Worm (Caenorhabditis elegans): ENCODE data around the gene C54E10.6.
A peak's percentile ranks its signal among the peaks of the same experiment; 100 is the strongest.

Gene C54E10.6

DNA sequence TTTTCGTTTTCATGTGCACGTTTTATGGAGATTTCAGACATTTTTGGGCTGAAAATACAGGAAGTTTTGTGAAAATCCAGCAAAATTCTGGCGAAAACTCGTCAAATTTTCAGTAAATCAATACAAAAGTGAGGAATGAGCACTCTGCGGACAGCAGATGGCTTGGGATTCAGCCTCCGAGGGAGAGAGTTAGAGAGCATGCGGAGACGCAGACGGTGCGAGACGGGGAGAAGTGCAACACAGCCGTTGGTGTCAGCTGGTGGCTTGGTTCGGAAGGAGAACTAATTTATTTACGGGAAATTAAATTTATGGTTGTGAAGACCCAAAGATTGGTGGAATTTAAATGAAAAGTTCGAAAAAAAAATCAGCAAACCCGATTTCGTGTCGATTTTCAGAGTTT, at the start of gene C54E10.6:
TSS of gene C54E10.6 (minus strand) at position 109 of the 400 bp plus-strand sequence.
- TF ChIP-seq dmd-8 (GFP tag; IDR thresholded peaks at IDR 0.05) (no peak), nhr-6 (tag; optimal IDR thresholded peaks at IDR 0.05) (no peak), snpc-4 (tag; optimal IDR thresholded peaks at IDR 0.05) (no peak), Y48G9A.11 (GFP tag; IDR thresholded peaks at IDR 0.05) (no peak), T20F7.1 (GFP tag; optimal IDR thresholded peaks at IDR 0.05) (no peak), dve-1 (tag; optimal IDR thresholded peaks at IDR 0.05; ENCODE audit: insufficient read depth) (no peak), hif-1 (tag; optimal IDR thresholded peaks at IDR 0.05) (no peak), ceh-20 (GFP tag; IDR thresholded peaks at IDR 0.05) (no peak), hmg-1.1 (GFP tag; IDR thresholded peaks at IDR 0.05) (peak; percentile 57; the same call in 1 of the 2 replicates), dpl-1 (GFP tag; optimal IDR thresholded peaks at IDR 0.05) (no peak), spr-3 (GFP tag; optimal IDR thresholded peaks at IDR 0.05) (no peak), zfp-3 (GFP tag; conservative IDR thresholded peaks at IDR 0.05) (no peak), nhr-41 (GFP tag; IDR thresholded peaks at IDR 0.05) (no peak), ceh-32 (tag; optimal IDR thresholded peaks at IDR 0.05; ENCODE audit: poor library complexity) (no peak), lin-15B (tag; optimal IDR thresholded peaks at IDR 0.05) (no peak), zag-1 (tag; optimal IDR thresholded peaks at IDR 0.05) (no peak), Y5F2A.4 (GFP tag; optimal IDR thresholded peaks at IDR 0.05) (no peak), egl-27 (tag; optimal IDR thresholded peaks at IDR 0.05) (no peak), Y105C5A.15 (GFP tag; IDR thresholded peaks at IDR 0.05) (no peak), daf-8 (GFP tag; IDR thresholded peaks at IDR 0.05) (no peak), attf-4 (tag; optimal IDR thresholded peaks at IDR 0.05) (no peak), hlh-30 (tag; optimal IDR thresholded peaks at IDR 0.05; ENCODE audit: insufficient read depth) (peak; percentile 18), aha-1 (tag) (no peak), ztf-11 (tag; optimal IDR thresholded peaks at IDR 0.05) (no peak), hlh-11 (tag; optimal IDR thresholded peaks at IDR 0.05) (peak; percentile 4), Y75B8A.6 (GFP tag; IDR thresholded peaks at IDR 0.05) (no peak), daf-12 (tag; optimal IDR thresholded peaks at IDR 0.05) (no peak), ces-1 (GFP tag; optimal IDR thresholded peaks at IDR 0.05) (peak; percentile 16), lim-7 (GFP tag; IDR thresholded peaks at IDR 0.05) (no peak)

- TF ChIP-seq fkh-10 (GFP tag; optimal IDR thresholded peaks at IDR 0.05) (no peak), nhr-25 (tag; optimal IDR thresholded peaks at IDR 0.05; ENCODE audit: borderline replicate concordance, insufficient read depth) (no peak), nhr-28 (tag; optimal IDR thresholded peaks at IDR 0.05) (peak; percentile 6), vab-7 (GFP tag; IDR thresholded peaks at IDR 0.05) (no peak), ceh-20 (GFP tag; IDR thresholded peaks at IDR 0.05) (no peak)
These were observed 46.3 kb upstream of the C54E10.6 start for ce11 chrV:18854788-18855187.

DNA sequence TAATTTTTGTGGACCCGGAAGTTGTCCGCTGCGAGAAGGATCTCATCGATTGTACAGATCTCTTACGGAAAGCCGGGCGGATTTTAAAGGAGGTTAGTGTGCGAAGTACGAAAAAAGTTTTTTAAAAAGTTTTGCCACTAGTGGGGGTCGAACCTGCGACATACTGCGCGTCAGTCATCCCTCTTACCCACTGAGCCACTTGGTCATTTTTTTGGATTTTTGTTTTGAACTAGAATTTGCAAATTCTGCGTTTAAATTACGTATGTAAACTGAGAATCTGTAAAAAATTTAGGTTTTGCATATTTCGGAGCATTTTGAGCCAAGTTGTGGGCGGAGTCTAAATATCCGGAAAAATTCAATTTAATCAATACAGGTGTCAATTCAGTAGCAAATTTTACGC, 40.0 kb upstream of the C54E10.6 start:
- TF ChIP-seq ztf-7 (tag; optimal IDR thresholded peaks at IDR 0.05), result no peak
- TF ChIP-seq hlh-11 (tag; optimal IDR thresholded peaks at IDR 0.05), result no peak
- no peak for TF ChIP-seq ama-1 (optimal IDR thresholded peaks at IDR 0.05)
- TF ChIP-seq ceh-82 (tag; optimal IDR thresholded peaks at IDR 0.05), result no peak
- TF ChIP-seq daf-8 (GFP tag; IDR thresholded peaks at IDR 0.05), result no peak
- TF ChIP-seq ceh-62 (tag; optimal IDR thresholded peaks at IDR 0.05), result no peak
- no peak for TF ChIP-seq tra-1 (GFP tag; IDR thresholded peaks at IDR 0.05)
- TF ChIP-seq nhr-42 (GFP tag; IDR thresholded peaks at IDR 0.05), result no peak
- TF ChIP-seq tag-97 (GFP tag; IDR thresholded peaks at IDR 0.05), result no peak
- TF ChIP-seq zip-2 (tag; optimal IDR thresholded peaks at IDR 0.05), result no peak
- no peak for TF ChIP-seq pha-4 (GFP tag; IDR thresholded peaks at IDR 0.05)
- no peak for TF ChIP-seq pha-4 (tag; optimal IDR thresholded peaks at IDR 0.05)
- no peak for TF ChIP-seq dmd-6 (GFP tag; IDR thresholded peaks at IDR 0.05)
- no peak for TF ChIP-seq nhr-76 (tag; optimal IDR thresholded peaks at IDR 0.05)
- TF ChIP-seq nhr-11 (tag; optimal IDR thresholded peaks at IDR 0.05), result no peak
- TF ChIP-seq nhr-77 (tag; optimal IDR thresholded peaks at IDR 0.05), result no peak
- no peak for TF ChIP-seq Y5F2A.4 (GFP tag; optimal IDR thresholded peaks at IDR 0.05)
- TF ChIP-seq R02D3.7 (tag; optimal IDR thresholded peaks at IDR 0.05), result no peak
- TF ChIP-seq snpc-1.2 (GFP tag; IDR thresholded peaks at IDR 0.05), result no peak

Measured in whole organism, L4 larva.